Worm (Caenorhabditis elegans) whole organism, L1 larva: ENCODE data around the gene F52E1.3.

Source experiments
- aly-2 ChIP-seq: fragments of 150-350 bp; optimal IDR thresholded peaks from 2 replicates; lab custom pipeline; 2014; ENCODE audit warnings: missing biosample characterization, missing genetic modification characterization
- mep-1 ChIP-seq: fragments of 150-350 bp; optimal IDR thresholded peaks from 2 replicates; lab custom pipeline; 2014; ENCODE audit warnings: missing biosample characterization, missing genetic modification characterization
- nhr-12 ChIP-seq: sonication (generic microtip); optimal IDR thresholded peaks from 2 replicates; lab custom pipeline; 2017; ENCODE audit warnings: missing biosample characterization, missing genetic modification characterization
- sox-4 ChIP-seq: sonication (generic microtip); optimal IDR thresholded peaks from 2 replicates; lab custom pipeline; 2016; ENCODE audit warnings: missing genetic modification characterization, missing compliant biosample characterization

ce11 chrV:8359113-8359564, 35.5 kb upstream of the F52E1.3 start, which contains the start of gene mpdu-1:
- TF ChIP-seq sox-4: peak; percentile 13
- peak; percentile 93 for TF ChIP-seq mep-1 (tag; lab: Kevin White, UChicago)
- TF ChIP-seq aly-2: no peak
- TF ChIP-seq nhr-12 (tag; lab: Kevin White, UChicago): no peak
